Fruit fly (Drosophila melanogaster): ENCODE data around the gene CG34377.

dm6 chr3R:22368077-22368776 is 44.3 kb upstream of the CG34377 start:
- TF ChIP-seq lilli (GFP tag; optimal IDR thresholded peaks at IDR 0.05) (no peak), CG13123 (GFP tag; optimal IDR thresholded peaks at IDR 0.05) (no peak), CG10209 (GFP tag; optimal IDR thresholded peaks at IDR 0.05) (no peak)
